Worm (Caenorhabditis elegans) whole organism, late embryonic: ENCODE measurements around the gene srh-213.

Experiments
- C38D4.7 ChIP-seq: fragments of 200-800 bp; sonication (Bioruptor generic); optimal IDR thresholded peaks from 2 replicates; lab custom pipeline; 2018; ENCODE audit warnings: mild to moderate bottlenecking, missing genetic modification characterization, moderate library complexity, missing compliant biosample characterization
- F13H6.1 ChIP-seq: sonication (generic microtip); optimal IDR thresholded peaks from 2 replicates; lab custom pipeline; 2016; ENCODE audit warnings: missing genetic modification characterization, missing compliant biosample characterization
- ceh-18 ChIP-seq: sonication (generic microtip); optimal IDR thresholded peaks from 2 replicates; lab custom pipeline; 2016; ENCODE audit warnings: missing genetic modification characterization, missing compliant biosample characterization
- ceh-2 ChIP-seq: sonication (generic microtip); optimal IDR thresholded peaks from 2 replicates; lab custom pipeline; 2016; ENCODE audit warnings: missing genotype, missing genetic modification characterization, missing compliant biosample characterization
- ceh-48 ChIP-seq: sonication (generic microtip); optimal IDR thresholded peaks from 2 replicates; lab custom pipeline; 2016; ENCODE audit warnings: missing genetic modification characterization, inconsistent platforms, missing compliant biosample characterization
- elt-4 ChIP-seq: sonication (generic microtip); optimal IDR thresholded peaks from 2 replicates; lab custom pipeline; 2016; ENCODE audit warnings: missing genetic modification characterization, missing compliant biosample characterization
- ets-4 ChIP-seq: sonication (generic microtip); optimal IDR thresholded peaks from 2 replicates; lab custom pipeline; 2016; ENCODE audit warnings: missing genetic modification characterization, missing compliant biosample characterization
- sdc-2 ChIP-seq: sonication (generic microtip); optimal IDR thresholded peaks from 2 replicates; lab custom pipeline; 2016; ENCODE audit warnings: missing genotype, missing genetic modification characterization, missing compliant biosample characterization
- tbx-7 ChIP-seq: sonication (generic microtip); optimal IDR thresholded peaks from 2 replicates; lab custom pipeline; 2016; ENCODE audit warnings: missing genotype, missing genetic modification characterization, missing compliant biosample characterization
- ttx-3 ChIP-seq: sonication (generic microtip); optimal IDR thresholded peaks from 2 replicates; lab custom pipeline; 2016; ENCODE audit warnings: missing genetic modification reagents, missing genetic modification characterization, missing compliant biosample characterization
- unc-3 ChIP-seq, 2 experiments: fragments of 200-800 bp in 1 of 2; sonication (Bioruptor generic) in 1 of 2; sonication (generic microtip) in 1 of 2; conservative IDR thresholded peaks in 1 of 2; optimal IDR thresholded peaks in 1 of 2; 2 replicates each; pipeline versions ENCODE4 v1.3.6 to Lab custom; 2016 to 2022; ENCODE audit warnings: missing compliant biosample characterization in 2 of 2, missing genetic modification characterization in 2 of 2, missing genetic modification reagents in 1 of 2
- unc-55 ChIP-seq: sonication (generic microtip); optimal IDR thresholded peaks from 2 replicates; lab custom pipeline; 2017; ENCODE audit warnings: missing biosample characterization, missing genetic modification reagents, missing genetic modification characterization
- ztf-16 ChIP-seq: sonication (generic microtip); optimal IDR thresholded peaks from 2 replicates; lab custom pipeline; 2017; ENCODE audit warnings: missing genetic modification characterization, missing compliant biosample characterization

- TF ChIP-seq ceh-48 (tag; lab: Kevin White, UChicago) = peak; percentile 34
- peak; percentile 19 for TF ChIP-seq ceh-18
- TF ChIP-seq ztf-16 (tag; lab: Kevin White, UChicago) = peak; percentile 15
- peak; percentile 39 for TF ChIP-seq ceh-2
- peak; percentile 19 for TF ChIP-seq sdc-2 (tag; lab: Kevin White, UChicago)
- TF ChIP-seq unc-3 (GFP tag; conservative IDR thresholded peaks at IDR 0.05; lab: Robert Waterston, UW) = 0 out of 2 replicates have a peak, but pooled peaks have one; percentile 38
- TF ChIP-seq unc-3 (tag; optimal IDR thresholded peaks at IDR 0.05; lab: Kevin White, UChicago) = peak; percentile 55
- peak; percentile 54 for TF ChIP-seq C38D4.7 (GFP tag; lab: Kevin White, UChicago)
- no peak for TF ChIP-seq ets-4
- peak; percentile 64 for TF ChIP-seq ttx-3 (tag; lab: Kevin White, UChicago)
- no peak for TF ChIP-seq unc-55 (GFP tag; lab: Kevin White, UChicago)
- no peak for TF ChIP-seq elt-4 (tag; lab: Kevin White, UChicago)
- peak; percentile 46 for TF ChIP-seq F13H6.1 (tag; lab: Kevin White, UChicago)
- TF ChIP-seq tbx-7 (tag; lab: Kevin White, UChicago) = no peak
These were observed 7.2 kb downstream of the srh-213 start for ce11 chrV:3587633-3588032.
